Fruit fly (Drosophila melanogaster): Measurements from ENCODE around the gene CG34163.

CG34163 gene

DNA sequence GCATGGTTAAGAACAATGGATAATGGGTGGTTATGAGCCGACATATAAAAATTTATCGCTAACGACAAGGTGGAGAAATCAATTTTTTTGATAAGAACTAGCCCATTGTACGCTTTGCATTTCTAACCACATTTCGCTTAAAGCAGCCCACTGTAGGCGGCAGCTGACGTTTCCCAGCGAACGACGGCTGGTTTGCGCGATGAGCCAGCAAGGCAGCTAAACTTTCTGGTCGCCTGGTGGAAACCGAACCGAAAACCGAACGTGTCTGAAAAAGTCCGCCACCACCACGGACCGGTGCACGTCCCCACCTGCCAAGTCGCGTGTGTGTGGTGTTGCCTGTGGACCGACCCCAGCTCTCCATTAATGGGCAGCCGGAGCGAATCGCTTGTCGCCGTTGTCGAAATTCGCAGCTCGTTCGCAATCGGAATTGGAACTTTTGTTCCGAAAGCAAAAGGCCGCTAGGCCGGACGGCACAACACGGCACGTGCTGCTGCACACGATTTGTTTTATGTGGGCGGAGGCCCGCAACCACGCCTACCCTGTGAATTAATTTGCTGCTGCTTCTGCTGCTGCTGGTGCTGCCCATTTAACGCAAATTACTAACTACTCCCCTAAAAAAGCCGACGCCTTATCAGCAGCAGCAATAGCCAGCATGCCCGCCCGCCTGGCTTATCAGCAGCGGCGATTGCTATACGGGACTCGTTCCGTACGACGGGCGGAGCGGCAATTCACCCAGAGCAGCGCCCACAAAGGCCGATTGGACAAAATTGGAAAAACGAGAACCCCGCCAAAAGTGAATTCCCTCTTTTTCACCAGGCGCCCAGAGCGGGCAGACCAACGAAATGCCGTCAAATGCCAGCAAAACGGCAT is 15.1 kb downstream of the CG34163 start (continued):
- TF ChIP-seq CG10631 (GFP tag; optimal IDR thresholded peaks at IDR 0.05): peak; percentile 31
- TF ChIP-seq CG6792 (GFP tag; optimal IDR thresholded peaks at IDR 0.05): peak; percentile 15
- no peak for TF ChIP-seq Hr38 (GFP tag; optimal IDR thresholded peaks at IDR 0.05)

DNA sequence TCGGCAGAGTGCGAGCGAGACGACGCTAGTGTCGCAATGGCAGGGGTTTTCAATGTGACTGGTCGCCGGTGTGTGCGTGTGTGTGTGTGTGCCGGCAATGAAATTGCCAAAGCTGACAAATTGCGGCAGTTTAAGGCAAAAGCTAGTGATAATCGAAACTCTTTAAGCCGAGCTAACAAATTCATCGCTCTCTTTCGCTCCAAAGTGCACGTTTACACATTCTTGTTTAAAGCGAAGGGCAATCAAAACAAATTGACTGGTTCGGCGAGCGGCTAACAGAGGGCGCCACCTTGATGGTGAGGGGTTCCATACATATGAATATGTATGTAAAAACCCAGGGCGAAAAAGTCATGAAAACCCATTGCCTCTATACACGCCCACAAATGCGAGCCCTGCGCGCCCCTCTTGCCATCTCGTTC is 15.7 kb downstream of the CG34163 start:
- TF ChIP-seq CG34406 (GFP tag; optimal IDR thresholded peaks at IDR 0.05) (no peak), dsx (GFP tag; optimal IDR thresholded peaks at IDR 0.05; ENCODE audit: poor library complexity, severe bottlenecking) (peak; percentile 77), lz (GFP tag; optimal IDR thresholded peaks at IDR 0.05) (no peak), svp (GFP tag) (peak; percentile 64)

- TF ChIP-seq CG34406 (GFP tag; optimal IDR thresholded peaks at IDR 0.05) (no peak), achi (GFP tag; optimal IDR thresholded peaks at IDR 0.05) (no peak), CG11762 (GFP tag; optimal IDR thresholded peaks at IDR 0.05; ENCODE audit: insufficient read depth) (no peak), lz (GFP tag; optimal IDR thresholded peaks at IDR 0.05) (no peak), Sox14 (GFP tag; optimal IDR thresholded peaks at IDR 0.05) (no peak), Met (GFP tag; optimal IDR thresholded peaks at IDR 0.05) (no peak), CG6792 (GFP tag; optimal IDR thresholded peaks at IDR 0.05) (peak; percentile 17), cyc (GFP tag; optimal IDR thresholded peaks at IDR 0.05) (no peak), fd85E (GFP tag; optimal IDR thresholded peaks at IDR 0.05) (no peak), ss (GFP tag; optimal IDR thresholded peaks at IDR 0.05) (peak in 1 of 2 experiments; percentile 55), svp (GFP tag) (peak; percentile 22), CG7368 (GFP tag; optimal IDR thresholded peaks at IDR 0.05) (no peak), fkh (GFP tag; optimal IDR thresholded peaks at IDR 0.05) (peak; percentile 99), Eip93F (GFP tag; optimal IDR thresholded peaks at IDR 0.05) (no peak), CG1621 (tag; optimal IDR thresholded peaks at IDR 0.05) (peak; percentile 99), CG9139 (GFP tag; optimal IDR thresholded peaks at IDR 0.05) (no peak), esn (GFP tag; optimal IDR thresholded peaks at IDR 0.05) (no peak), CG11902 (GFP tag; optimal IDR thresholded peaks at IDR 0.05) (no peak), CG6276 (GFP tag; optimal IDR thresholded peaks at IDR 0.05) (peak; percentile 28), CG32006 (GFP tag; optimal IDR thresholded peaks at IDR 0.05) (peak; percentile 13), CG8119 (GFP tag; IDR thresholded peaks at IDR 0.05) (no peak), CG6163 (GFP tag; IDR thresholded peaks at IDR 0.05) (no peak), CG10631 (GFP tag; optimal IDR thresholded peaks at IDR 0.05) (peak; percentile 48), dsx (GFP tag; optimal IDR thresholded peaks at IDR 0.05; ENCODE audit: poor library complexity, severe bottlenecking) (peak; percentile 57), CG3032 (tag; optimal IDR thresholded peaks at IDR 0.05) (no peak), Hr39 (GFP tag; optimal IDR thresholded peaks at IDR 0.05) (no peak), spab (GFP tag; optimal IDR thresholded peaks at IDR 0.05) (no peak), CG8632 (GFP tag; optimal IDR thresholded peaks at IDR 0.05) (no peak), fd59A (GFP tag; optimal IDR thresholded peaks at IDR 0.05) (peak; percentile 38), acj6 (GFP tag; optimal IDR thresholded peaks at IDR 0.05) (peak; percentile 3), net (GFP tag; optimal IDR thresholded peaks at IDR 0.05) (peak; percentile 18), CG6854 (GFP tag; optimal IDR thresholded peaks at IDR 0.05) (no peak), Hr4 (GFP tag; optimal IDR thresholded peaks at IDR 0.05) (no peak), salr (GFP tag; optimal IDR thresholded peaks at IDR 0.05) (peak; percentile 4 to 11), Eip78C (GFP tag) (peak; percentile 30), pdm3 (GFP tag; optimal IDR thresholded peaks at IDR 0.05) (peak; percentile 22), Sox102F (GFP tag; optimal IDR thresholded peaks at IDR 0.05) (no peak), Eip75B (GFP tag; optimal IDR thresholded peaks at IDR 0.05) (peak; percentile 15), CG10669 (GFP tag; optimal IDR thresholded peaks at IDR 0.05) (peak; percentile 9), CG6808 (GFP tag; optimal IDR thresholded peaks at IDR 0.05) (peak; percentile 32), Lpt (GFP tag; optimal IDR thresholded peaks at IDR 0.05) (peak; percentile 1), Ets96B (tag; optimal IDR thresholded peaks at IDR 0.05) (no peak)
Observed at dm6 chr2L:12004211-12004979, 16.3 kb downstream of the CG34163 start.

Measured in whole organism, prepupa.